Worm (Caenorhabditis elegans) whole organism, early embryonic: ENCODE measurements around the gene F47G3.4.

Source experiments
- B0310.2 ChIP-seq: sonication (generic microtip); optimal IDR thresholded peaks from 2 replicates; lab custom pipeline; 2016; ENCODE audit warnings: mild to moderate bottlenecking, missing genetic modification characterization, missing compliant biosample characterization
- F13C5.2 ChIP-seq: sonication (generic microtip); optimal IDR thresholded peaks from 2 replicates; lab custom pipeline; 2017; ENCODE audit warnings: mild to moderate bottlenecking, missing genetic modification characterization, inconsistent platforms, missing compliant biosample characterization
- aly-1 ChIP-seq: sonication (generic microtip); optimal IDR thresholded peaks from 2 replicates; lab custom pipeline; 2016; ENCODE audit warnings: missing genetic modification characterization, missing compliant biosample characterization
- ama-1 ChIP-seq: fragments of 150-350 bp; optimal IDR thresholded peaks from 2 replicates; lab custom pipeline; 2014
- ceh-13 ChIP-seq: fragments of 200-800 bp; sonication (Bioruptor generic); optimal IDR thresholded peaks from 2 replicates; lab custom pipeline; 2018; ENCODE audit warnings: mild to moderate bottlenecking, missing genetic modification characterization, missing compliant biosample characterization
- ceh-36 ChIP-seq: sonication (generic microtip); optimal IDR thresholded peaks from 2 replicates; lab custom pipeline; 2016; ENCODE audit warnings: missing genetic modification characterization, inconsistent platforms, missing compliant biosample characterization
- ets-7 ChIP-seq: sonication (generic microtip); optimal IDR thresholded peaks from 2 replicates; lab custom pipeline; 2016; ENCODE audit warnings: missing genotype, missing genetic modification characterization, missing compliant biosample characterization
- flt-1 ChIP-seq: fragments of 200-800 bp; sonication (Bioruptor generic); IDR thresholded peaks from 2 replicates; pipeline ENCODE4 v1.3.6; 2022; ENCODE audit warnings: missing genetic modification characterization, missing compliant biosample characterization
- hmbx-1 ChIP-seq: sonication (generic microtip); optimal IDR thresholded peaks from 2 replicates; lab custom pipeline; 2016; ENCODE audit warnings: mild to moderate bottlenecking, missing genetic modification characterization, missing compliant biosample characterization
- hmg-4 ChIP-seq: fragments of 200-800 bp; sonication (Bioruptor generic); optimal IDR thresholded peaks from 2 replicates; lab custom pipeline; 2018; ENCODE audit warnings: mild to moderate bottlenecking, missing genetic modification characterization, missing compliant biosample characterization
- hnd-1 ChIP-seq: sonication (generic microtip); optimal IDR thresholded peaks from 2 replicates; lab custom pipeline; 2016; ENCODE audit warnings: missing genetic modification characterization, missing compliant biosample characterization
- pes-1 ChIP-seq: fragments of 200-800 bp; sonication (Bioruptor generic); IDR thresholded peaks from 2 replicates; pipeline ENCODE4 v1.3.6; 2022; ENCODE audit warnings: missing genetic modification reagents, missing genetic modification characterization, missing compliant biosample characterization
- scrt-1 ChIP-seq: fragments of 200-800 bp; sonication (Bioruptor generic); IDR thresholded peaks from 2 replicates; pipeline ENCODE4 v1.3.6; 2022; ENCODE audit warnings: missing genetic modification characterization, missing compliant biosample characterization
- sea-1 ChIP-seq: fragments of 200-800 bp; sonication (Bioruptor generic); conservative IDR thresholded peaks from 2 replicates; pipeline ENCODE4 v1.3.6; 2022; ENCODE audit warnings: missing genetic modification characterization, missing compliant biosample characterization
- tbx-11 ChIP-seq: fragments of 200-800 bp; sonication (Bioruptor generic); IDR thresholded peaks from 2 replicates; pipeline ENCODE4 v1.3.6; 2022; ENCODE audit warnings: missing genetic modification characterization, missing compliant biosample characterization
- tbx-37 ChIP-seq: fragments of 200-800 bp; sonication (Bioruptor generic); conservative IDR thresholded peaks from 2 replicates; pipeline ENCODE4 v1.3.6; 2022; ENCODE audit warnings: missing genetic modification reagents, missing genetic modification characterization, missing compliant biosample characterization
- tra-4 ChIP-seq: sonication (generic microtip); optimal IDR thresholded peaks from 2 replicates; lab custom pipeline; 2017; ENCODE audit warnings: missing genetic modification characterization, missing compliant biosample characterization

The F47G3.4 gene

DNA sequence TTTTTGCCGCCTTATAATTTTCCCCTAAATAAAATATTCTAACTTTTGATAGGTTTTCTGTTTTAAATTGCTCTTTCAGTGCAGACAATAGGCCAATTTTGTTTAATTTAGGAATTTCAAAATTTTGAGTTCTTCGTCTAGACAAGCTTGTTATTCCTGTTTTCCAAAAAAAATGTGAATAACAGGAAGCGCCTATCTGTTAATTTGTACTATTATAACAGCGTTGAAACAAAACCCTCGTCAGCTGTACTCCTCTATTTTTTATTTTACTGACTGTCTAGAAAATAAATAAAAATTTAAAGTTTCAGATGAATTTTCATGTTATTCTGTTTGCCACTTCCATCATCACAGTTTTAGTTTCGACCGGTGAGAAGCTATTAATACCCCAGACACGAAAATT, at the start of gene F47G3.4:
Gene F47G3.4 (plus strand): TSS at position 301 of the 400 bp plus-strand sequence.
- TF ChIP-seq hnd-1 (tag; lab: Kevin White, UChicago), result no peak
- TF ChIP-seq pes-1 (GFP tag; lab: Robert Waterston, UW), result no peak
- TF ChIP-seq tbx-37 (GFP tag; lab: Robert Waterston, UW), result no peak
- no peak for TF ChIP-seq scrt-1
- TF ChIP-seq aly-1 (tag; lab: Kevin White, UChicago), result no peak
- TF ChIP-seq ceh-36, result no peak
- no peak for TF ChIP-seq ceh-13 (GFP tag; lab: Kevin White, UChicago)
- no peak for TF ChIP-seq hmbx-1 (tag; lab: Kevin White, UChicago)
- TF ChIP-seq sea-1 (GFP tag; lab: Robert Waterston, UW), result no peak
- no peak for TF ChIP-seq tra-4 (tag; lab: Kevin White, UChicago)
- TF ChIP-seq B0310.2 (tag; lab: Kevin White, UChicago), result no peak
- no peak for TF ChIP-seq tbx-11 (GFP tag; lab: Robert Waterston, UW)
- no peak for TF ChIP-seq ama-1
- TF ChIP-seq F13C5.2, result no peak
- no peak for TF ChIP-seq ets-7 (tag; lab: Kevin White, UChicago)
- TF ChIP-seq flt-1, result no peak
- TF ChIP-seq hmg-4 (GFP tag; lab: Kevin White, UChicago), result no peak

DNA sequence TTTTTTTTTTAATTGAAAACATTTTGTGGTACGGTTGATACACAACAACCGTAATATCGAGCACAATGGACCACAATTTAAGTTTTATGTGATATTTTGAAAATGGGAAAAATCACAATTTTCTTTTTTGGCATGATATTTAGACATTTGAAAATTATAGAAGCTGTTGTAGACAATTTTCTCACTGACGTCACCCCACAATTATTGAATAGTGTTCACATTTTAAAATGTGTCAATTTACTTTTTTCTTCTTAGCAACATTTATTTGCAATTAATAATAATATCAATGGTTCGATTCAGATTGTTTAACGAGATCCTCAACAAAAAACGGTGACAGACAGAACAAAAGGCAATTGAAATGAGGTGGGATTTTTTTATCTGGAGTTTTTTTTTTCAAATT, 46.0 kb upstream of the F47G3.4 start, which contains the start of gene T01B6.1:
Gene T01B6.1 (plus strand): TSS at position 301 of the 400 bp plus-strand sequence.
- TF ChIP-seq hmg-4 (GFP tag; lab: Kevin White, UChicago) (no peak), tbx-11 (GFP tag; lab: Robert Waterston, UW) (no peak), ceh-13 (GFP tag; lab: Kevin White, UChicago) (no peak), tra-4 (tag; lab: Kevin White, UChicago) (no peak), pes-1 (GFP tag; lab: Robert Waterston, UW) (no peak), flt-1 (no peak), hnd-1 (tag; lab: Kevin White, UChicago) (no peak), ets-7 (tag; lab: Kevin White, UChicago) (no peak), ceh-36 (no peak), ama-1 (no peak), hmbx-1 (tag; lab: Kevin White, UChicago) (no peak), sea-1 (GFP tag; lab: Robert Waterston, UW) (no peak), B0310.2 (tag; lab: Kevin White, UChicago) (no peak), F13C5.2 (no peak), aly-1 (tag; lab: Kevin White, UChicago) (no peak), tbx-37 (GFP tag; lab: Robert Waterston, UW) (no peak), scrt-1 (no peak)

DNA sequence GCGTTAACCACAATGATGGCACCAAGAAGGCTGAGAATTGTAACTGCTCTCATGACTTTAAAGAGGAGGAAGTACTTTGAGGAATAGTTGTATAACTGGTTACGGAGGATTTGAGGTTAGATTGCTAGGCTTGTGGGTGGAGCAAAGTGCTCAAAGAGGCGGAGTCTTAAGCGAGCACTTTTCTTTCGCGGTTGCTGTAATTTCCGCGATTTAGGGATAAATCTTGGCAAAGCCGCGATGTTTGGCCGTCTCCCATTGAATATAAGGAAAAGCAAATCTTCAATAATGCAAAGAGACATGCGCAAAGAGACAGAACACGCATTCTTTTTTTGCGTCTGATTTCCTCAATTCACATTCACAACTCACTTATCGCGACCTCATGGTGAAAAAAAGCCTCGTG, 43.2 kb upstream of the F47G3.4 start, which contains the start of gene nlp-45:
Gene nlp-45 (minus strand): TSS at position 101 of the 400 bp plus-strand sequence.
- TF ChIP-seq tra-4 (tag; lab: Kevin White, UChicago) (no peak), sea-1 (GFP tag; lab: Robert Waterston, UW) (no peak), aly-1 (tag; lab: Kevin White, UChicago) (no peak)

DNA sequence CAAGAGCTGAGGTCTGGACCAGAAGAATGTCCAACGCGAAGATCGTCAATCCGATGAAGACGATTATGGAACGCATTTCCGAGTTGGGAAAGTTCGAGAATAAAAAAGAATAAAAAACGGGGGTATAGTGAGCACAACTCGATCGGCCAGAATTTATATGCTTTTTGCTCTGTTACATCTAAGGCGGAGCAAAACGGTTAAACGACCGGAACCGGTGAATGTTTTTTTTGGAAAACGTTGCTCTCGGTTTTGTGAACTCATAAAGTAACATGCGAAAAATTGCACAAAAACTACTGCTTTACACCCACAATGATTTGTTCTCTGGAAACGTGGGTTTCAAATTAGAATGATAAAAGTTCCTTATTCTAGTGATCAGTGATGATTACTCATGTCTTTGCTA, 39.4 kb upstream of the F47G3.4 start, which contains the start of gene nlp-22:
Gene nlp-22 (minus strand): TSS at position 101 of the 400 bp plus-strand sequence.
- no peak for TF ChIP-seq tbx-11 (GFP tag; lab: Robert Waterston, UW)
- TF ChIP-seq tbx-37 (GFP tag; lab: Robert Waterston, UW), result no peak
- TF ChIP-seq F13C5.2, result no peak
- TF ChIP-seq scrt-1, result no peak
- TF ChIP-seq B0310.2 (tag; lab: Kevin White, UChicago), result no peak
- no peak for TF ChIP-seq hmbx-1 (tag; lab: Kevin White, UChicago)
- TF ChIP-seq ets-7 (tag; lab: Kevin White, UChicago), result no peak
- no peak for TF ChIP-seq sea-1 (GFP tag; lab: Robert Waterston, UW)
- no peak for TF ChIP-seq hnd-1 (tag; lab: Kevin White, UChicago)
- no peak for TF ChIP-seq flt-1
- TF ChIP-seq ceh-36, result no peak
- TF ChIP-seq tra-4 (tag; lab: Kevin White, UChicago), result no peak
- TF ChIP-seq aly-1 (tag; lab: Kevin White, UChicago), result no peak

DNA sequence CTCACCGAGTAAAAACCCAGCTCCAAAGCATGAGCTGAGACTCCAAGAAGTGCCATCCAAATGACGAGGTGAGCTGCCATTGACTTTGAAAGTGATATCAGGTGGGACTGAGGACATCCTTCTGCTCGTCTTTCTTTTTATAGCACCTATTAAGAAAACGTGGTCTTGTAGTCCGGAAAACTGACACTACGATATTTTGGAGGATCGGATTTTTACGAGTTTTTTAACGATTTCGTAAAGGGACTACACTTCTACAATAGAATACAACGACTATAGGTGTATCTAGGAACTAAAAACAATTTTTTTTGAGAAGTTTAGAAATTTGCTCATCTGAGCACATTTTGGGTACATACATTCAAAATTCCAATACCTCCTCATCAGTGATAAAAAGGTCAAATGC, 38.5 kb upstream of the F47G3.4 start, which contains the start of gene nlp-23:
Gene nlp-23 (minus strand): TSS at position 101 of the 400 bp plus-strand sequence.
- TF ChIP-seq ets-7 (tag; lab: Kevin White, UChicago) (no peak), tra-4 (tag; lab: Kevin White, UChicago) (no peak), hmbx-1 (tag; lab: Kevin White, UChicago) (no peak), ceh-13 (GFP tag; lab: Kevin White, UChicago) (no peak), sea-1 (GFP tag; lab: Robert Waterston, UW) (no peak)

DNA sequence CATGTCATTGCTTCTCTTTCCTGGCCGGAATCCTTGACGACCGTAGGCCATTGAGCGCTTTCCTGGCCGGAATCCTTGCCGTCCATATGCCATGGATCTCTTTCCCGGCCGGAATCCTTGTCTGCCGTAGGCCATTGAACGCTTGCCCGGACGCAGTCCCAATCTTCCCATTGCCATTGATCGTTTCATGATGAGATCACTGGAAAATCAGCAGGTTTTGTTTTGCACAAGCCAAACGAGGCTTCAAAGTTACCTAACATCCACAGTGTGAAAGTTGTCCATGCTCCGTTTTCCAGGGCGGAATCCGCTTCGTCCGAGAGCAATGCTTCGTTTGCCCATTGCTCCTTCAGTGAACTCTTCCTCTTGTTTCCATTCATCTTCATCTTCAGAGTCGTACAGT, 37.3 kb upstream of the F47G3.4 start:
- TF ChIP-seq flt-1, result no peak
- TF ChIP-seq aly-1 (tag; lab: Kevin White, UChicago), result no peak
- no peak for TF ChIP-seq hmg-4 (GFP tag; lab: Kevin White, UChicago)
- no peak for TF ChIP-seq ama-1
- TF ChIP-seq tra-4 (tag; lab: Kevin White, UChicago), result no peak
- TF ChIP-seq tbx-11 (GFP tag; lab: Robert Waterston, UW), result no peak
- no peak for TF ChIP-seq sea-1 (GFP tag; lab: Robert Waterston, UW)
- TF ChIP-seq ets-7 (tag; lab: Kevin White, UChicago), result no peak
- TF ChIP-seq ceh-13 (GFP tag; lab: Kevin White, UChicago), result no peak

DNA sequence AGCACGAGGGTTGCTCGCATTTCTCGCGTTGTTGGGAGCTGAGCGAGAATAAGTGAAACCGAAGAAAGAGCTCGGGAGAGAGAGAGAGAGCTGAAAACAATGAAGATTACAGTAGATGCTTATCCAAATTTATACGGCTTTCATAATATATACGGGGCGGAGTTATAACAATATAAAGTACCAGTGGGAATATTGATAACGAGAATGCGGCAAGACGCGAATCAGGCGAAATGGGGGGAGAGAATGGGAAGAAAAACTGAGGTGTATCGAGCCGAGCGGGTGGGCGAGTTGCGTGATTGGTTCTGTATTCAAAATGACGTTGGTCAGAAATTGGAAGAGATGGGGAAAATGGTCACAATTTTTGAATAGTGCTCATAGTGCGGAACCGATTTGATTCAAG, 36.7 kb upstream of the F47G3.4 start, which contains the start of gene nlp-2:
Gene nlp-2 (minus strand): TSS at position 101 of the 400 bp plus-strand sequence.
- TF ChIP-seq B0310.2 (tag; lab: Kevin White, UChicago) (no peak), tbx-11 (GFP tag; lab: Robert Waterston, UW) (no peak), hmg-4 (GFP tag; lab: Kevin White, UChicago) (no peak), sea-1 (GFP tag; lab: Robert Waterston, UW) (no peak), ceh-13 (GFP tag; lab: Kevin White, UChicago) (no peak), hmbx-1 (tag; lab: Kevin White, UChicago) (no peak), ama-1 (no peak), ets-7 (tag; lab: Kevin White, UChicago) (no peak), flt-1 (no peak), aly-1 (tag; lab: Kevin White, UChicago) (no peak), pes-1 (GFP tag; lab: Robert Waterston, UW) (no peak), hnd-1 (tag; lab: Kevin White, UChicago) (no peak), tbx-37 (GFP tag; lab: Robert Waterston, UW) (no peak), scrt-1 (no peak), F13C5.2 (no peak), tra-4 (tag; lab: Kevin White, UChicago) (no peak), ceh-36 (no peak)
